Fruit fly (Drosophila melanogaster): ENCODE measurements around the gene ome.

The ome gene

DNA sequence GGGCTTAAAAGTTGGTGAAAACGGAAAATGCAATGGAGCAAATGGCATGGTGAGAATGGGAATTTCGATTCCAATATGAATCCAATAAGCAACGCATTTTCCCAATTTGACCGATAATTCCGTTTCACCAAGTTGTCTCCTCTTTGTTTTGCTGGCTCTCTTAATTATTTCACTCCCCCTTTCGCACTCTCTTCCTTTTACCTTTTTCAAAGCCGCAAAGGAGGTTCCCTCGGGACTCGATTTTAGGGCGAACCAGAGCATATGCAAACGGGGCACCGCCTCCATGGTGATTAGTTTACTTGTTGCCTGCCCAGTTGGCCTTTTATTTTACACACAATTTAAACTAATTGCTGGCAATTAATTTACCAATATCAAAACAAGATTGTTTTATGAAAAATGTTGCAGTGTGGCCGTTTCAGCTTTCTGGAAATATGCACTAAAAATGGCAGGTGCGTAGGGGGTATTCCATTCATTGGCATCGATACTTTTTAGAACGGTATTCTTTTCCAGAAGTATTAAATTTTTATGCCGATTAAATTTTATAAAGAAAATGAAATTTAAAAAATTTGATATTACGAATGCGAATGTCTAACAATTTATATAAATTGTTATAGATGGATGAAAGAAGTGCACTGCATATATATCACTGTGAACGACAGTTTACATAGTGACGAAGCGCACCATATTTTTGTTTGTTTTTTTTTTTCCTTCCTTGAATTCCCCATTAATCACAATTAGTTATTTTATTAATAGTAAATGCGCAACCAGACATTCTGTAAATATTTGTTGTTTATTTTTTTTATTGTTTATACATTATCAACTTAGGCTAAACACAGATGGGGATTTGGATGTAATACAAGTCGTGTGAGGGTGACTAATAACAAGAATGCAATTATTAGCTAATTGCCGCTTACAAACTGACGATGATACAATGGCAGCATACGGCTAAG, 103.3 kb downstream of the ome start, which contains the start of gene mop:
Gene mop (minus strand): TSS at position 419 of the 950 bp plus-strand sequence.
- TF ChIP-seq rn (GFP tag; IDR thresholded peaks at IDR 0.05), result 0 out of 2 replicates have a peak, but pooled peaks have one; percentile 20
- TF ChIP-seq CG32121 (GFP tag; IDR thresholded peaks at IDR 0.05), result peak; percentile 54; the same call in 1 of the 2 replicates
- TF ChIP-seq CG9948 (tag; optimal IDR thresholded peaks at IDR 0.05), result no peak
- 0 out of 3 replicates have a peak, but pooled peaks have one; percentile 7 for TF ChIP-seq CG4496 (GFP tag; IDR thresholded peaks at IDR 0.05)
- 0 out of 3 replicates have a peak, but pooled peaks have one; percentile 5 for TF ChIP-seq fd96Ca (GFP tag; IDR thresholded peaks at IDR 0.05)
- no peak for TF ChIP-seq D1 (tag; optimal IDR thresholded peaks at IDR 0.05)
- TF ChIP-seq Ets98B (GFP tag; IDR thresholded peaks at IDR 0.05), result no peak; the same call in 1 of the 2 replicates
- TF ChIP-seq CG34367 (tag; optimal IDR thresholded peaks at IDR 0.05), result no peak
- no peak for TF ChIP-seq EcR (GFP tag; optimal IDR thresholded peaks at IDR 0.05)
- no peak for TF ChIP-seq CG10348 (GFP tag; IDR thresholded peaks at IDR 0.05)
- no peak for TF ChIP-seq CG8301 (tag; optimal IDR thresholded peaks at IDR 0.05)
- no peak for TF ChIP-seq Pif1B (GFP tag; optimal IDR thresholded peaks at IDR 0.05)

dm6 chr3L:14779289-14779688, 106.7 kb downstream of the ome start:
- TF ChIP-seq Snoo (tag; optimal IDR thresholded peaks at IDR 0.05) (no peak), CG8301 (tag; optimal IDR thresholded peaks at IDR 0.05) (no peak), CG34367 (tag; optimal IDR thresholded peaks at IDR 0.05) (no peak), Pif1B (GFP tag; optimal IDR thresholded peaks at IDR 0.05) (no peak), Pif1A (GFP tag; optimal IDR thresholded peaks at IDR 0.05) (no peak), rn (GFP tag; IDR thresholded peaks at IDR 0.05) (no peak), gl (tag; optimal IDR thresholded peaks at IDR 0.05) (no peak), EcR (GFP tag; optimal IDR thresholded peaks at IDR 0.05) (no peak), CG12605 (GFP tag; IDR thresholded peaks at IDR 0.05) (no peak), CG9948 (tag; optimal IDR thresholded peaks at IDR 0.05) (no peak), D1 (tag; optimal IDR thresholded peaks at IDR 0.05) (no peak), CG13204 (GFP tag; optimal IDR thresholded peaks at IDR 0.05) (no peak), CG8159 (tag; optimal IDR thresholded peaks at IDR 0.05) (no peak), CG14655 (GFP tag; optimal IDR thresholded peaks at IDR 0.05) (no peak), CG32121 (GFP tag; IDR thresholded peaks at IDR 0.05) (no peak), Ets98B (GFP tag; IDR thresholded peaks at IDR 0.05) (no peak), CG10348 (GFP tag; IDR thresholded peaks at IDR 0.05) (no peak), CG15710 (tag; optimal IDR thresholded peaks at IDR 0.05) (no peak), fd96Ca (GFP tag; IDR thresholded peaks at IDR 0.05) (no peak)

DNA sequence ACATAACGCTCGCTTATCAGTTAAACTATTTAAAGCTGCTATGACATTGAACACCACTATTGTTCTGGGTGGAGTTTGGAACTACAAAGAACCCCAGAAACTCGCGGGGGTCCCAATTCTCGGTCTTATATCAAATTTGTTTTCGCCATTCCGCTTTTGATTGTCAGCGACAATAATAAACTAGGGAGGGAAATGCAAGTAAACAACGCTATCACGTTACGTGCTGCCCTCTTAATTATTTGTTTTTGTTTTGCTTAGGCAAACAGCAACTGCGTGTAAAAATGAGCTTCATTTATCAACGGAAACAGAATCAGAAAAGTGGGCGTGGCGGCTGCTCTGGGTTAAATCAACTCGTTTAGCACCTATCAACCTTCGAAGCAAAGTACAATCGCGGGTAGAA, 107.5 kb downstream of the ome start:
- TF ChIP-seq Snoo (tag; optimal IDR thresholded peaks at IDR 0.05) (no peak), gl (tag; optimal IDR thresholded peaks at IDR 0.05) (no peak), Ets98B (GFP tag; IDR thresholded peaks at IDR 0.05) (no peak)

DNA sequence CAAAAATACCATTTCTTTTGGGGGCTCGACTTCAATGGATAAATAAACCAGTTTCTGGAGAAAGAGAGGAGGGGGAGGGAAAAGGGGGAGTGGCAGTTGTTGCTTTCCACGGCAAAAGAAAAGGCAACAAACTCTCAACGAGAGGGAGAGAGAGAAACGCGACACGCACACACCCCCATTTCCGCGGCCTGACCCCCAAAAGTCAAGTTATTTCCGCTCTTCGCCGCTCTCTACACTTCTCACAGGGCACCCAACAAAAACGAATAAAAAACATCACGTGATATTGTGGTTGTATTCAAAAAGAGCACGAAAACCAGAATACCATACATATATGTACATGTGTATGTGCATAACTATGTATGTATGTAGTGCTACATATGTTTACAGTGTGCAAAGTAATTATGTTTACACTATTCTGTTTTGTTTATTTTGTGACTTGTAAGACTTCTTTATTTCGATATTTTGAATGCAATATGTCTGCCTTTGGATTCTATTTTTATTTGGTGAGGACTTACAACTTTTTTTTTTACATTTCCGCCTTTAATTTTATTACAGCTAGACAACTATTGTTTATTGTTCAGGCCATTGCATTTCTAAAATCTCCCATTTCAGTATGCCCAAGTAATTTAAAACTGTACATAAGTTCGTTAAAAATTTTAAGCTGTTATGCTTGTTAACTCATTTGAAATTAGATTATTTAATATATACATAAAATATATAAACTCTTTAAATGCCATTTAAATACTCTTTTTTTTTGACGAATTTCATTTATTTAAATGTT, 108.6 kb downstream of the ome start:
- TF ChIP-seq CG8301 (tag; optimal IDR thresholded peaks at IDR 0.05), result peak; percentile 21
- peak; percentile 34 for TF ChIP-seq CG9948 (tag; optimal IDR thresholded peaks at IDR 0.05)
- peak; percentile 90 for TF ChIP-seq gl (tag; optimal IDR thresholded peaks at IDR 0.05)
- TF ChIP-seq D1 (tag; optimal IDR thresholded peaks at IDR 0.05), result peak; percentile 65
- TF ChIP-seq CG14655 (GFP tag; optimal IDR thresholded peaks at IDR 0.05), result peak; percentile 57
- TF ChIP-seq CG15710 (tag; optimal IDR thresholded peaks at IDR 0.05), result peak; percentile 53
- peak; percentile 97 for TF ChIP-seq EcR (GFP tag; optimal IDR thresholded peaks at IDR 0.05)
- no peak for TF ChIP-seq rn (GFP tag; IDR thresholded peaks at IDR 0.05)
- peak; percentile 70 for TF ChIP-seq CG13204 (GFP tag; optimal IDR thresholded peaks at IDR 0.05)
- TF ChIP-seq CG32121 (GFP tag; IDR thresholded peaks at IDR 0.05), result no peak; the same call in none of the 2 replicates
- TF ChIP-seq Pif1B (GFP tag; optimal IDR thresholded peaks at IDR 0.05), result peak; percentile 32
- peak; percentile 20 for TF ChIP-seq Pif1A (GFP tag; optimal IDR thresholded peaks at IDR 0.05)
- TF ChIP-seq CG34367 (tag; optimal IDR thresholded peaks at IDR 0.05), result peak; percentile 57
- peak; percentile 81 for TF ChIP-seq CG12605 (GFP tag; IDR thresholded peaks at IDR 0.05)
- TF ChIP-seq CG17806 (tag; optimal IDR thresholded peaks at IDR 0.05), result peak; percentile 33
- TF ChIP-seq CG10348 (GFP tag; IDR thresholded peaks at IDR 0.05), result no peak
- peak; percentile 70 for TF ChIP-seq Snoo (tag; optimal IDR thresholded peaks at IDR 0.05)
- TF ChIP-seq CG4496 (GFP tag; IDR thresholded peaks at IDR 0.05), result no peak; the same call in 1 of the 3 replicates
- TF ChIP-seq CG8159 (tag; optimal IDR thresholded peaks at IDR 0.05), result peak; percentile 62
- peak; percentile 54; the same call in 1 of the 2 replicates for TF ChIP-seq Ets98B (GFP tag; IDR thresholded peaks at IDR 0.05)
- TF ChIP-seq fd96Ca (GFP tag; IDR thresholded peaks at IDR 0.05), result 0 out of 3 replicates have a peak, but pooled peaks have one; percentile 54

dm6 chr3L:14781863-14782218, 109.2 kb downstream of the ome start:
- TF ChIP-seq CG8159 (tag; optimal IDR thresholded peaks at IDR 0.05) (no peak), CG12605 (GFP tag; IDR thresholded peaks at IDR 0.05) (no peak), CG10348 (GFP tag; IDR thresholded peaks at IDR 0.05) (no peak), CG17806 (tag; optimal IDR thresholded peaks at IDR 0.05) (no peak), D1 (tag; optimal IDR thresholded peaks at IDR 0.05) (no peak), CG8301 (tag; optimal IDR thresholded peaks at IDR 0.05) (no peak), rn (GFP tag; IDR thresholded peaks at IDR 0.05) (no peak), Pif1B (GFP tag; optimal IDR thresholded peaks at IDR 0.05) (no peak), Pif1A (GFP tag; optimal IDR thresholded peaks at IDR 0.05) (no peak), CG15710 (tag; optimal IDR thresholded peaks at IDR 0.05) (no peak), fd96Ca (GFP tag; IDR thresholded peaks at IDR 0.05) (no peak), CG32121 (GFP tag; IDR thresholded peaks at IDR 0.05) (no peak), gl (tag; optimal IDR thresholded peaks at IDR 0.05) (no peak), EcR (GFP tag; optimal IDR thresholded peaks at IDR 0.05) (no peak), Ets98B (GFP tag; IDR thresholded peaks at IDR 0.05) (no peak), CG13204 (GFP tag; optimal IDR thresholded peaks at IDR 0.05) (no peak)
